Fruit fly (Drosophila melanogaster) whole organism, embryonic: ENCODE results near the gene Diedel2.

Source experiments
- BtbVII ChIP-seq: fragments of 200-800 bp; sonication (Bioruptor generic); optimal IDR thresholded peaks from 3 replicates; lab custom pipeline; 2017; ENCODE audit warnings: missing biosample characterization, mild to moderate bottlenecking, missing genetic modification characterization
- C15 ChIP-seq: fragments of 200-800 bp; sonication (Bioruptor generic); IDR thresholded peaks from 3 replicates; pipeline ENCODE4 v1.3.6; 2022; ENCODE audit warnings: missing biosample characterization, missing genetic modification characterization
- CG10543 ChIP-seq: fragments of 200-800 bp; sonication (Bioruptor generic); optimal IDR thresholded peaks from 3 replicates; lab custom pipeline; 2017; ENCODE audit warnings: missing biosample characterization, mild to moderate bottlenecking, missing genetic modification characterization, moderate library complexity
- CG13296 ChIP-seq: fragments of 200-800 bp; sonication (Bioruptor generic); optimal IDR thresholded peaks from 3 replicates; lab custom pipeline; 2018; ENCODE audit warnings: missing biosample characterization, mild to moderate bottlenecking, missing genetic modification characterization
- CG18011 ChIP-seq: fragments of 200-800 bp; sonication (Bioruptor generic); optimal IDR thresholded peaks from 2 replicates; lab custom pipeline; 2017; ENCODE audit warnings: missing biosample characterization, missing genetic modification characterization, mild to moderate bottlenecking, moderate library complexity, missing genotype
- CG18599 ChIP-seq: fragments of 200-800 bp; sonication (Bioruptor generic); optimal IDR thresholded peaks from 3 replicates; lab custom pipeline; 2017; ENCODE audit warnings: missing biosample characterization, missing genetic modification characterization, mild to moderate bottlenecking, moderate library complexity, missing genetic modification reagents
- CG2120 ChIP-seq: fragments of 200-800 bp; sonication (Bioruptor generic); optimal IDR thresholded peaks from 3 replicates; lab custom pipeline; 2016; ENCODE audit warnings: missing biosample characterization, missing genetic modification characterization
- CG31224 ChIP-seq: fragments of 200-800 bp; sonication (Bioruptor generic); IDR thresholded peaks from 2 replicates; pipeline ENCODE4 v1.3.6; 2022; ENCODE audit warnings: missing biosample characterization, missing genetic modification characterization
- CG34422 ChIP-seq: fragments of 200-800 bp; sonication (Bioruptor generic); IDR thresholded peaks from 3 replicates; pipeline ENCODE4 v1.3.6; 2022; ENCODE audit warnings: missing biosample characterization, missing genetic modification characterization
- CG4424 ChIP-seq: fragments of 200-800 bp; sonication (Bioruptor generic); optimal IDR thresholded peaks from 3 replicates; lab custom pipeline; 2016; ENCODE audit warnings: missing biosample characterization, missing genetic modification characterization
- CG7963 ChIP-seq: fragments of 200-800 bp; sonication (Bioruptor generic); IDR thresholded peaks from 3 replicates; pipeline ENCODE4 v1.3.6; 2022; ENCODE audit warnings: missing biosample characterization, missing genetic modification characterization; ENCODE audit not compliant: partially characterized antibody
- CG7987 ChIP-seq: fragments of 200-800 bp; sonication (Bioruptor generic); optimal IDR thresholded peaks from 2 replicates; lab custom pipeline; 2018; ENCODE audit warnings: missing biosample characterization, mild to moderate bottlenecking, missing genetic modification characterization, moderate library complexity
- CG8388 ChIP-seq: fragments of 200-800 bp; sonication (Bioruptor generic); optimal IDR thresholded peaks from 2 replicates; lab custom pipeline; 2019; ENCODE audit warnings: missing biosample characterization, mild to moderate bottlenecking, missing genetic modification characterization, moderate library complexity
- Dad ChIP-seq: fragments of 200-800 bp; sonication (Bioruptor generic); optimal IDR thresholded peaks from 3 replicates; lab custom pipeline; 2016; ENCODE audit warnings: missing biosample characterization, missing genetic modification characterization
- Dbx ChIP-seq: fragments of 200-800 bp; sonication (Bioruptor generic); IDR thresholded peaks from 3 replicates; pipeline ENCODE4 v1.3.6; 2022; ENCODE audit warnings: missing biosample characterization, missing genetic modification characterization
- Fer2 ChIP-seq: fragments of 200-800 bp; sonication (Bioruptor generic); optimal IDR thresholded peaks from 2 replicates; lab custom pipeline; 2018; ENCODE audit warnings: missing biosample characterization, mild to moderate bottlenecking, missing genetic modification characterization, moderate library complexity
- GATAe ChIP-seq: fragments of 200-800 bp; sonication (Bioruptor generic); conservative IDR thresholded peaks from 2 replicates; pipeline ENCODE4 v1.3.6; 2022; ENCODE audit warnings: missing biosample characterization, missing genetic modification characterization
- Gug ChIP-seq: fragments of 200-800 bp; sonication (Bioruptor generic); IDR thresholded peaks from 4 replicates; pipeline ENCODE4 v1.3.6; 2022; ENCODE audit warnings: missing biosample characterization, missing genetic modification characterization
- HHEX ChIP-seq: fragments of 200-800 bp; sonication (Bioruptor generic); optimal IDR thresholded peaks from 3 replicates; lab custom pipeline; 2017; ENCODE audit warnings: missing biosample characterization, mild to moderate bottlenecking, missing genetic modification characterization, missing genetic modification reagents
- HLH3B ChIP-seq: fragments of 200-800 bp; sonication (Bioruptor generic); IDR thresholded peaks from 2 replicates; pipeline ENCODE4 v1.3.6; 2022; ENCODE audit warnings: missing biosample characterization, missing genetic modification characterization
- Hey ChIP-seq: fragments of 200-800 bp; sonication (Bioruptor generic); optimal IDR thresholded peaks from 3 replicates; lab custom pipeline; 2018; ENCODE audit warnings: missing biosample characterization, mild to moderate bottlenecking, missing genetic modification characterization
- Hr78 ChIP-seq, 2 experiments: fragments of 200-800 bp in 1 of 2; fragments of >200 bp in 1 of 2; sonication (Bioruptor generic) in 1 of 2; optimal IDR thresholded peaks; 2 replicates each; lab custom pipeline; 2017 to 2019; ENCODE audit warnings: missing biosample characterization in 2 of 2, missing genetic modification characterization in 2 of 2, mild to moderate bottlenecking in 1 of 2, moderate library complexity in 1 of 2
- Hsf ChIP-seq: fragments of 200-800 bp; sonication (Bioruptor generic); optimal IDR thresholded peaks from 3 replicates; lab custom pipeline; 2016; ENCODE audit warnings: missing biosample characterization, missing genetic modification characterization
- Nf-YC ChIP-seq: fragments of 200-800 bp; optimal IDR thresholded peaks from 3 replicates; lab custom pipeline; 2019; ENCODE audit warnings: missing biosample characterization, mild to moderate bottlenecking, missing genetic modification characterization, moderate library complexity
- Rfx ChIP-seq: fragments of 200-800 bp; sonication (Bioruptor generic); IDR thresholded peaks from 2 replicates; pipeline ENCODE4 v1.3.6; 2022; ENCODE audit warnings: missing biosample characterization, missing genetic modification characterization
- Scr ChIP-seq: fragments of 200-800 bp; sonication (Bioruptor generic); IDR thresholded peaks from 2 replicates; pipeline ENCODE4 v1.3.6; 2022; ENCODE audit warnings: missing biosample characterization, missing genetic modification characterization; ENCODE audit not compliant: partially characterized antibody
- ab ChIP-seq: fragments of 200-800 bp; sonication (Bioruptor generic); optimal IDR thresholded peaks from 2 replicates; lab custom pipeline; 2016; ENCODE audit warnings: missing biosample characterization, missing genetic modification characterization
- bcd ChIP-seq: fragments of 200-800 bp; sonication (Bioruptor generic); optimal IDR thresholded peaks from 2 replicates; lab custom pipeline; 2017; ENCODE audit warnings: missing biosample characterization, mild to moderate bottlenecking, missing genetic modification characterization
- chinmo ChIP-seq: fragments of 200-800 bp; sonication (Bioruptor generic); IDR thresholded peaks from 4 replicates; pipeline ENCODE4 v1.3.6; 2022; ENCODE audit warnings: missing biosample characterization, missing genetic modification characterization; ENCODE audit not compliant: partially characterized antibody
- chn ChIP-seq: fragments of 200-800 bp; sonication (Bioruptor generic); optimal IDR thresholded peaks from 2 replicates; lab custom pipeline; 2016; ENCODE audit warnings: missing biosample characterization, missing genetic modification characterization
- ci ChIP-seq: fragments of 200-800 bp; sonication (Bioruptor generic); IDR thresholded peaks from 3 replicates; pipeline ENCODE4 v1.3.6; 2022; ENCODE audit warnings: missing biosample characterization, missing genetic modification characterization
- crol ChIP-seq: fragments of 200-800 bp; sonication (Bioruptor generic); IDR thresholded peaks from 2 replicates; pipeline ENCODE4 v1.3.6; 2022; ENCODE audit warnings: missing biosample characterization, missing genetic modification characterization
- cwo ChIP-seq: fragments of 200-800 bp; sonication (Bioruptor generic); optimal IDR thresholded peaks from 3 replicates; lab custom pipeline; 2017; ENCODE audit warnings: missing biosample characterization, missing genetic modification characterization, mild to moderate bottlenecking, moderate library complexity, missing genetic modification reagents
- ftz-f1 ChIP-seq: fragments of 200-800 bp; sonication (Bioruptor generic); optimal IDR thresholded peaks from 2 replicates; lab custom pipeline; 2016; ENCODE audit warnings: missing biosample characterization, missing genetic modification characterization
- gem ChIP-seq: fragments of 200-800 bp; sonication (Bioruptor generic); optimal IDR thresholded peaks from 2 replicates; lab custom pipeline; 2019; ENCODE audit warnings: missing biosample characterization, mild to moderate bottlenecking, missing genetic modification characterization, moderate library complexity
- grn ChIP-seq: fragments of 200-800 bp; sonication (Bioruptor generic); optimal IDR thresholded peaks from 3 replicates; lab custom pipeline; 2017; ENCODE audit warnings: missing biosample characterization, missing genetic modification characterization
- lab ChIP-seq: fragments of 200-800 bp; sonication (Bioruptor generic); optimal IDR thresholded peaks from 3 replicates; lab custom pipeline; 2017; ENCODE audit warnings: missing biosample characterization, missing genetic modification characterization, mild to moderate bottlenecking, moderate library complexity, missing genetic modification reagents
- lola ChIP-seq, 3 experiments: fragments of >200 bp in 2 of 3; fragments of 200-800 bp in 1 of 3; sonication (Bioruptor generic) in 1 of 3; optimal IDR thresholded peaks; 2 replicates each; lab custom pipeline; 2017 to 2019; ENCODE audit warnings: missing biosample characterization in 3 of 3, missing genetic modification characterization in 3 of 3, mild to moderate bottlenecking in 1 of 3, moderate library complexity in 1 of 3
- mirr ChIP-seq: fragments of 200-800 bp; sonication (Bioruptor generic); optimal IDR thresholded peaks from 3 replicates; lab custom pipeline; 2018; ENCODE audit warnings: missing biosample characterization, mild to moderate bottlenecking, missing genetic modification characterization
- nmo ChIP-seq: fragments of 200-800 bp; sonication (Bioruptor generic); optimal IDR thresholded peaks from 2 replicates; lab custom pipeline; 2018; ENCODE audit warnings: missing biosample characterization, mild to moderate bottlenecking, missing genetic modification characterization, moderate library complexity
- odd ChIP-seq: fragments of 200-800 bp; sonication (Bioruptor generic); optimal IDR thresholded peaks from 2 replicates; lab custom pipeline; 2017; ENCODE audit warnings: missing biosample characterization, mild to moderate bottlenecking, missing genetic modification characterization
- phol ChIP-seq: fragments of 200-800 bp; sonication (Bioruptor generic); optimal IDR thresholded peaks from 3 replicates; lab custom pipeline; 2018; ENCODE audit warnings: missing biosample characterization, mild to moderate bottlenecking, missing genetic modification characterization, moderate library complexity
- row ChIP-seq: fragments of 200-800 bp; sonication (Bioruptor generic); IDR thresholded peaks from 3 replicates; pipeline ENCODE4 v1.3.6; 2022; ENCODE audit warnings: missing biosample characterization, missing genetic modification characterization
- sens ChIP-seq: fragments of 200-800 bp; sonication (Bioruptor generic); peaks from one replicate; lab custom pipeline; 2016; ENCODE audit warnings: missing biosample characterization, missing genetic modification characterization
- sens-2 ChIP-seq: fragments of 200-800 bp; sonication (Bioruptor generic); IDR thresholded peaks from 2 replicates; pipeline ENCODE4 v1.3.6; 2022; ENCODE audit warnings: missing biosample characterization, missing genetic modification characterization
- sug ChIP-seq: fragments of 200-800 bp; optimal IDR thresholded peaks from 2 replicates; lab custom pipeline; 2019; ENCODE audit warnings: missing biosample characterization, mild to moderate bottlenecking, missing genetic modification characterization, moderate library complexity
- twi ChIP-seq: fragments of 200-800 bp; optimal IDR thresholded peaks from 2 replicates; lab custom pipeline; 2019; ENCODE audit warnings: missing biosample characterization, mild to moderate bottlenecking, missing genetic modification characterization, moderate library complexity
- wdn ChIP-seq: fragments of 200-800 bp; sonication (Bioruptor generic); IDR thresholded peaks from 2 replicates; pipeline ENCODE4 v1.3.6; 2022; ENCODE audit warnings: missing biosample characterization, missing genetic modification characterization

Diedel2 gene

dm6 chr3R:29620712-29621479, 12.6 kb downstream of the Diedel2 start (continued):
- TF ChIP-seq row (GFP tag; lab: Robert Waterston, UW) (peak; percentile 51; the same call in 2 of the 3 replicates), lab (GFP tag; lab: Kevin White, UChicago) (peak; percentile 65), Hsf (GFP tag; lab: Kevin White, UChicago) (no peak), Hey (tag; lab: Kevin White, UChicago) (peak; percentile 71), cwo (GFP tag; lab: Kevin White, UChicago) (peak; percentile 56), grn (peak; percentile 85), Hr78 (GFP tag; optimal IDR thresholded peaks at IDR 0.05; lab: Kevin White, UChicago) (peak in 1 of 2 experiments; percentile 92), CG18011 (GFP tag; lab: Kevin White, UChicago) (no peak), HHEX (GFP tag; lab: Kevin White, UChicago) (peak; percentile 16), Gug (GFP tag; lab: Robert Waterston, UW) (no peak), ftz-f1 (GFP tag; lab: Kevin White, UChicago) (peak; percentile 19), Rfx (GFP tag; lab: Robert Waterston, UW) (0 out of 2 replicates have a peak, but pooled peaks have one; percentile 10), Dad (GFP tag; lab: Kevin White, UChicago) (no peak), sens-2 (peak; percentile 26; the same call in 1 of the 2 replicates), crol (GFP tag; lab: Robert Waterston, UW) (peak; percentile 46), wdn (GFP tag; lab: Robert Waterston, UW) (no peak), Dbx (GFP tag; lab: Robert Waterston, UW) (0 out of 3 replicates have a peak, but pooled peaks have one; percentile 20), bcd (no peak), gem (tag; lab: Kevin White, UChicago) (peak; percentile 7), HLH3B (no peak), CG8388 (GFP tag; lab: Kevin White, UChicago) (peak; percentile 81), CG13296 (GFP tag; lab: Kevin White, UChicago) (peak; percentile 51), CG2120 (no peak), BtbVII (GFP tag; lab: Kevin White, UChicago) (peak; percentile 55), GATAe (peak; percentile 87), ab (GFP tag; lab: Kevin White, UChicago) (no peak), CG10543 (GFP tag; lab: Kevin White, UChicago) (peak; percentile 70), sens (GFP tag; lab: Kevin White, UChicago) (peak; percentile 72), CG18599 (peak; percentile 17), CG7987 (GFP tag; lab: Kevin White, UChicago) (peak; percentile 13), sug (tag; lab: Kevin White, UChicago) (peak; percentile 71), Nf-YC (tag; lab: Kevin White, UChicago) (peak; percentile 23), C15 (GFP tag; lab: Robert Waterston, UW) (no peak), Scr (GFP tag; lab: Robert Waterston, UW) (no peak), mirr (peak; percentile 97), lola (GFP tag; optimal IDR thresholded peaks at IDR 0.05; lab: Kevin White, UChicago) (no peak), nmo (no peak), CG7963 (GFP tag; lab: Robert Waterston, UW) (no peak), Fer2 (tag; lab: Kevin White, UChicago) (no peak), CG31224 (GFP tag; lab: Robert Waterston, UW) (0 out of 2 replicates have a peak, but pooled peaks have one; percentile 17), CG34422 (no peak), phol (no peak), chinmo (GFP tag; lab: Robert Waterston, UW) (peak; percentile 77; the same call in 1 of the 4 replicates), twi (tag; lab: Kevin White, UChicago) (peak; percentile 34), odd (GFP tag; lab: Kevin White, UChicago) (peak; percentile 17), CG4424 (GFP tag; lab: Kevin White, UChicago) (no peak), chn (GFP tag; lab: Kevin White, UChicago) (no peak), ci (GFP tag; lab: Robert Waterston, UW) (no peak)
